Fruit fly (Drosophila melanogaster): ENCODE data around the gene CG7567.

The CG7567 gene

DNA sequence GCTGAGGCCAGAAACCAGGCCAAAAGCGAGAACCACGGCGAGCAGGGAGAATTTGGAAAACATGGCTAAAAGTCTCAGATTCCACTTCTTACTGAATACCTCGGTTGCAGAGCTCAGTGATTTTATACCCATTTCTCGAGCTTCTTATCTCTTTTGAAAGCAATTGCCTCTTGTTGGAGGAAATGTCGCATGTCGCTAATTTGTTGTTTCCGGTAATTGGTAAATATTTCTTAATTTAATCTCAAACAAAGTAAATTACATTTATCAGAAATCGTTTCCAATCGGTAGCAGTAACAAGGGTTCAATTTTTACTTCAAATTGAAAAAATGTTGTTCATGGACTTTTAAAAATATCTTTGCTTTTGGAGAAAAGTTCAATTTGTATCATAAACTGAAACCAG is at the start of gene CG7567:
Gene CG7567, minus strand, starts transcription at position 101 of the 400 bp plus-strand sequence.
- TF ChIP-seq rgr (GFP tag; optimal IDR thresholded peaks at IDR 0.05) (no peak), Dfd (GFP tag; optimal IDR thresholded peaks at IDR 0.05) (no peak), Rel (GFP tag; optimal IDR thresholded peaks at IDR 0.05) (no peak), Rel (tag; optimal IDR thresholded peaks at IDR 0.05) (no peak), woc (GFP tag; optimal IDR thresholded peaks at IDR 0.05) (no peak), GATAd (GFP tag; optimal IDR thresholded peaks at IDR 0.05) (no peak), sv (GFP tag; optimal IDR thresholded peaks at IDR 0.05) (no peak), Myc (optimal IDR thresholded peaks at IDR 0.05) (no peak), CG9705 (GFP tag; optimal IDR thresholded peaks at IDR 0.05) (no peak), fru (GFP tag; optimal IDR thresholded peaks at IDR 0.05) (no peak), Dif (GFP tag; optimal IDR thresholded peaks at IDR 0.05; ENCODE audit: partially characterized antibody) (no peak), usp (GFP tag; optimal IDR thresholded peaks at IDR 0.05) (no peak), CrebA (GFP tag; optimal IDR thresholded peaks at IDR 0.05; ENCODE audit: borderline replicate concordance) (no peak), h (GFP tag; optimal IDR thresholded peaks at IDR 0.05) (no peak), dsf (GFP tag; optimal IDR thresholded peaks at IDR 0.05; ENCODE audit: borderline replicate concordance) (no peak), sage (GFP tag; optimal IDR thresholded peaks at IDR 0.05) (no peak), dmrt93B (GFP tag; optimal IDR thresholded peaks at IDR 0.05) (no peak), br (GFP tag; optimal IDR thresholded peaks at IDR 0.05) (no peak), lola (GFP tag; optimal IDR thresholded peaks at IDR 0.05) (no peak)

DNA sequence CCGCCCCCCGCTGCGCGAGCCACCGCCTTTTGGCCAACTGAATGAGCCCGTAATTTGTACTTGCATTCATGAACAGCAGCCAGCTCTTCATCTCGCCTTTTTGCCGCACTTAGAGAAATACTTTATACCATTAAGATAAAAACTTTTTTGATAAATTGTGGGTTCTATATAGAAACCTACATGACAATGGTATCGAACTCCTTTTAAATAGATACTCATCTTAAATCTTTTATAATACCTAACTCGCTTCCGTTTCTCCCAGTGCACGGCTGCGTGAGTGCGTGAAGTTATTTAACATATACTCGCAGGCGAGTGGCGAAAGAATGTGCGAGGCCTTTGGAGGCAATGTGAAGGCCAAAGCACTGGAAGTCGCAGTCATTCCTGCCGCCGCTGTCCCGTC is 38.0 kb upstream of the CG7567 start:
- TF ChIP-seq ey (GFP tag; optimal IDR thresholded peaks at IDR 0.05): peak; percentile 24
- no peak for TF ChIP-seq tai (GFP tag; optimal IDR thresholded peaks at IDR 0.05)
- TF ChIP-seq lola (GFP tag; optimal IDR thresholded peaks at IDR 0.05): no peak
- no peak for TF ChIP-seq Dfd (GFP tag; optimal IDR thresholded peaks at IDR 0.05)
- no peak for TF ChIP-seq sv (GFP tag; optimal IDR thresholded peaks at IDR 0.05)
- peak; percentile 6 for TF ChIP-seq rgr (GFP tag; optimal IDR thresholded peaks at IDR 0.05)
- TF ChIP-seq Abd-B (GFP tag; optimal IDR thresholded peaks at IDR 0.05): no peak
- peak; percentile 7 for TF ChIP-seq OdsH (GFP tag; optimal IDR thresholded peaks at IDR 0.05)
- TF ChIP-seq fru (GFP tag; optimal IDR thresholded peaks at IDR 0.05): peak; percentile 23
- TF ChIP-seq h (GFP tag; optimal IDR thresholded peaks at IDR 0.05): peak; percentile 16
- no peak for TF ChIP-seq br (GFP tag; optimal IDR thresholded peaks at IDR 0.05)
- TF ChIP-seq Dif (GFP tag; optimal IDR thresholded peaks at IDR 0.05; ENCODE audit: partially characterized antibody): no peak
- TF ChIP-seq foxo (GFP tag; optimal IDR thresholded peaks at IDR 0.05): peak in 1 of 2 experiments; percentile 44

DNA sequence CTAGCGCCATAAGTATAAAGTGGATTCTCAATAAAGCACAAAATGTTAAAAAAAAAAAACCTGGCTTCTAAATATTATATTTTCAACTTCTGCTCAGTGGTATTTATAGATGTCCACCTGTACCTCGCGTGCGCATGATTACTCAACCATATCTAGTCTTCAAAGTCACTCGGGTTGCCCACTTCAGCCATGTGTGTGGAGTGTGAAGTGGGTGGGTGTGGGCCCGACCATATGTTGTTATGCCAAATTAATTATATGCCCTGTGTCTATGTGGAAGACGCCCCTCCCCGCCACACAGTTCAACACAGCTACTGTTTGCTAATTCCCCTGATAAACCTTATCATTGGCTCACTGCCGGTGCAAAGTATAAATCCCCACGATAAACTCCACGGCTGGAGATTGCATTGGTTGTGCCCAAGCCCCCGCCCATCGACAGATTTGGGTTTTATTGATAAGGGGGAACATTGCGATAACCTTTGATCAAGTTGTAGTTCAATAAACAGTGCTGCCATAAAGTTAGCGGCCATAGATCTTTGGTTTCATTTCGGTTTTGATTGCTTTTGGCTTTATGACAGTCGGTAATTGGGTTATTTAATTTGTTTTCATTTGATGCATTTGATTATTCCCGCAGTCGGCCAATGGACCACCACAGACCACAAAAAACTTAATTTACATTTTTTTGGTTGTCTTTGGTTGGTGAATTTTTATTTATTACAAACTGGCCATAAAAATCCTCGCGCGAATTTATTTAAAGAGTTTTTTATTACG is 33.0 kb upstream of the CG7567 start:
- TF ChIP-seq h (GFP tag; optimal IDR thresholded peaks at IDR 0.05) (peak; percentile 24), CG32264 (GFP tag; optimal IDR thresholded peaks at IDR 0.05) (no peak), Hnf4 (GFP tag; optimal IDR thresholded peaks at IDR 0.05) (peak; percentile 49), br (GFP tag; optimal IDR thresholded peaks at IDR 0.05) (peak; percentile 11), rgr (GFP tag; optimal IDR thresholded peaks at IDR 0.05) (peak; percentile 0), Hr83 (GFP tag; optimal IDR thresholded peaks at IDR 0.05; ENCODE audit: poor library complexity, severe bottlenecking) (peak; percentile 29), Rel (GFP tag; optimal IDR thresholded peaks at IDR 0.05) (no peak), Rel (tag; optimal IDR thresholded peaks at IDR 0.05) (peak; percentile 52), dsf (GFP tag; optimal IDR thresholded peaks at IDR 0.05; ENCODE audit: borderline replicate concordance) (no peak)

DNA sequence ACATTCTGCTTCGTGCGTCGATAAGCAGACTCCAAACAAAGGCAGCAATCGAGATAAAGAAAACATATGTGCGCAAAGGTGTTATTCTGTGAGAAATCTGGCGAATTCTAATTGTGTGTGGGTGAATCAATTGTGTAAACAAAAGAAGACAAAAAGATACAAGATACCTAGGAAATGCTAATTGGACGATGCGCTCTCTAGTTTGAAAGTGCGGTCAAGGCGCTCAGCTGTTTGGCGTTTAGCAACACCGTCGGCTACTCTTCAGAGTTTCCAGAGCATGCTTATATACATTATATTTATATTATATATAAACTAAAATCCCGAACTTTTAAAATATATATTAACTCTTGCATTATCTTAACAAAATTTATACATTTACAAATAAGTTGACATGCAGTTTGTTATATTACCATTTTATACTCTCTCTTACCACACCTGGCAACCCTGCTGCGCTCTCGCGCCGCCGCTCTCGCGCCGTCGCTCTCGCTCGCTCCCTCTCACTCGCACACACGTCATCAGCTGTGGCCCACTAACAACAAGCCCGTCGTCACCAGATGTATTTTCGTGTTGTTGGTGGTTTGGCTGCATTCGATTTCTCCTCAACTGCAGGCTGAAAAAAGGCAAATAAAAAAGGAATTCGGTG is 30.7 kb upstream of the CG7567 start, which contains the start of gene CG1907:
Gene CG1907, plus strand, starts transcription at position 551 of the 643 bp plus-strand sequence.
- TF ChIP-seq pan (optimal IDR thresholded peaks at IDR 0.05): no peak
- peak; percentile 94 for TF ChIP-seq Rel (GFP tag; optimal IDR thresholded peaks at IDR 0.05)
- TF ChIP-seq Rel (tag; optimal IDR thresholded peaks at IDR 0.05): peak; percentile 88
- peak; percentile 19 for TF ChIP-seq Hr83 (GFP tag; optimal IDR thresholded peaks at IDR 0.05; ENCODE audit: poor library complexity, severe bottlenecking)
- peak; percentile 97 for TF ChIP-seq OdsH (GFP tag; optimal IDR thresholded peaks at IDR 0.05)
- no peak for TF ChIP-seq Hr78 (GFP tag; optimal IDR thresholded peaks at IDR 0.05)
- peak; percentile 94 for TF ChIP-seq Hnf4 (GFP tag; optimal IDR thresholded peaks at IDR 0.05)
- TF ChIP-seq dl (GFP tag; optimal IDR thresholded peaks at IDR 0.05; ENCODE audit: insufficient read depth in 1 of 2, partially characterized antibody in 2 of 2): no peak
- peak; percentile 92 for TF ChIP-seq br (GFP tag; optimal IDR thresholded peaks at IDR 0.05)
- peak; percentile 57 for TF ChIP-seq dsf (GFP tag; optimal IDR thresholded peaks at IDR 0.05; ENCODE audit: borderline replicate concordance)
- no peak for TF ChIP-seq jim (GFP tag; optimal IDR thresholded peaks at IDR 0.05)
- TF ChIP-seq ey (GFP tag; optimal IDR thresholded peaks at IDR 0.05): peak; percentile 88
- no peak for TF ChIP-seq N (GFP tag; optimal IDR thresholded peaks at IDR 0.05)
- peak; percentile 11 for TF ChIP-seq Mio (GFP tag; optimal IDR thresholded peaks at IDR 0.05)
- TF ChIP-seq h (GFP tag; optimal IDR thresholded peaks at IDR 0.05): peak; percentile 97
- peak; percentile 99 for TF ChIP-seq HLH106 (tag; optimal IDR thresholded peaks at IDR 0.05)
- peak; percentile 97 for TF ChIP-seq Sp1 (GFP tag; optimal IDR thresholded peaks at IDR 0.05)
- TF ChIP-seq usp (GFP tag; optimal IDR thresholded peaks at IDR 0.05): no peak
- TF ChIP-seq GATAd (GFP tag; optimal IDR thresholded peaks at IDR 0.05): peak; percentile 82
- peak; percentile 28 to 99 for TF ChIP-seq foxo (GFP tag; optimal IDR thresholded peaks at IDR 0.05)
- TF ChIP-seq tai (GFP tag; optimal IDR thresholded peaks at IDR 0.05): peak; percentile 76
- peak; percentile 61 for TF ChIP-seq CrebA (GFP tag; optimal IDR thresholded peaks at IDR 0.05; ENCODE audit: borderline replicate concordance)
- TF ChIP-seq Dfd (GFP tag; optimal IDR thresholded peaks at IDR 0.05): peak; percentile 78
- peak; percentile 81 for TF ChIP-seq CG32264 (GFP tag; optimal IDR thresholded peaks at IDR 0.05)
- no peak for TF ChIP-seq Vsx2 (GFP tag; optimal IDR thresholded peaks at IDR 0.05; ENCODE audit: partially characterized antibody)
- no peak for TF ChIP-seq Myc (optimal IDR thresholded peaks at IDR 0.05)
- TF ChIP-seq lola (GFP tag; optimal IDR thresholded peaks at IDR 0.05): no peak
- TF ChIP-seq CG9705 (GFP tag; optimal IDR thresholded peaks at IDR 0.05): peak; percentile 98
- TF ChIP-seq psq (GFP tag; optimal IDR thresholded peaks at IDR 0.05): peak; percentile 95
- TF ChIP-seq rgr (GFP tag; optimal IDR thresholded peaks at IDR 0.05): peak; percentile 97
- TF ChIP-seq fru (GFP tag; optimal IDR thresholded peaks at IDR 0.05): peak; percentile 93
